Worm (Caenorhabditis elegans) whole organism, midembryonic: ENCODE results near the gene C25F6.8.

Experiments used
- T22C8.4 ChIP-seq: fragments of 200-800 bp; sonication (Bioruptor generic); IDR thresholded peaks from 2 replicates; pipeline ENCODE4 v1.3.6; 2022; ENCODE audit warnings: missing genetic modification characterization, missing compliant biosample characterization
- cog-1 ChIP-seq: sonication (generic microtip); optimal IDR thresholded peaks from 2 replicates; lab custom pipeline; 2016; ENCODE audit warnings: missing genetic modification characterization, missing compliant biosample characterization
- flt-1 ChIP-seq: fragments of 200-800 bp; sonication (Bioruptor generic); IDR thresholded peaks from 2 replicates; pipeline ENCODE4 v1.3.6; 2022; ENCODE audit warnings: missing genetic modification characterization, missing compliant biosample characterization
- klf-2 ChIP-seq: fragments of 200-800 bp; sonication (Bioruptor generic); conservative IDR thresholded peaks from 2 replicates; pipeline ENCODE4 v1.3.6; 2022; ENCODE audit warnings: missing genetic modification reagents, missing genetic modification characterization, missing compliant biosample characterization
- med-1 ChIP-seq: sonication (generic microtip); optimal IDR thresholded peaks from 2 replicates; lab custom pipeline; 2017; ENCODE audit warnings: missing genetic modification characterization, mild to moderate bottlenecking, missing compliant biosample characterization, antibody characterized with exemption, missing genetic modification reagents; ENCODE audit not compliant: insufficient read depth
- ref-1 ChIP-seq: fragments of 200-800 bp; sonication (Bioruptor generic); conservative IDR thresholded peaks from 2 replicates; pipeline ENCODE4 v1.3.6; 2022; ENCODE audit warnings: missing genetic modification reagents, missing genetic modification characterization, missing compliant biosample characterization
- tab-1 ChIP-seq: fragments of 200-800 bp; sonication (Bioruptor generic); IDR thresholded peaks from 2 replicates; pipeline ENCODE4 v1.3.6; 2022; ENCODE audit warnings: missing genetic modification characterization, missing compliant biosample characterization
- ztf-29 ChIP-seq: fragments of 200-800 bp; sonication (Bioruptor generic); IDR thresholded peaks from 2 replicates; pipeline ENCODE4 v1.3.6; 2022; ENCODE audit warnings: missing genetic modification reagents, missing genetic modification characterization, missing compliant biosample characterization

- TF ChIP-seq flt-1 (GFP tag; lab: Robert Waterston, UW) (no peak), tab-1 (GFP tag; lab: Robert Waterston, UW) (no peak), klf-2 (GFP tag; lab: Robert Waterston, UW) (no peak), ztf-29 (GFP tag; lab: Robert Waterston, UW) (no peak), med-1 (GFP tag; lab: Kevin White, UChicago) (no peak), cog-1 (tag; lab: Kevin White, UChicago) (no peak), T22C8.4 (GFP tag; lab: Robert Waterston, UW) (no peak), ref-1 (GFP tag; lab: Robert Waterston, UW) (no peak)
These were observed 19.8 kb downstream of the C25F6.8 start, which contains the start of gene dpyd-1 for ce11 chrX:5467820-5468270.
